Worm (Caenorhabditis elegans) whole organism, L4 larva: Measurements from ENCODE around the gene glr-8.

ENCODE experiments used
- D1046.2 ChIP-seq: fragments of 200-800 bp; sonication (Bioruptor generic); IDR thresholded peaks from 2 replicates; pipeline ENCODE4 v1.3.6; 2022; ENCODE audit warnings: missing genetic modification characterization, missing compliant biosample characterization
- F49E8.2 ChIP-seq: sonication (generic microtip); optimal IDR thresholded peaks from 2 replicates; lab custom pipeline; 2016; ENCODE audit warnings: missing compliant biosample characterization, mild to moderate bottlenecking, missing genetic modification characterization, borderline replicate concordance
- T26A8.4 ChIP-seq: fragments of 200-800 bp; sonication (Bioruptor generic); IDR thresholded peaks from 2 replicates; pipeline ENCODE4 v1.3.6; 2022; ENCODE audit warnings: missing genetic modification characterization, missing compliant biosample characterization
- Y75B8A.6 ChIP-seq: fragments of 200-800 bp; sonication (Bioruptor generic); IDR thresholded peaks from 2 replicates; pipeline ENCODE4 v1.3.6; 2022; ENCODE audit warnings: missing genetic modification reagents, missing genetic modification characterization, missing compliant biosample characterization
- ZK337.2 ChIP-seq: fragments of 200-800 bp; sonication (Bioruptor generic); IDR thresholded peaks from 2 replicates; pipeline ENCODE4 v1.3.6; 2022; ENCODE audit warnings: missing genetic modification reagents, missing genetic modification characterization, missing compliant biosample characterization
- aha-1 ChIP-seq: fragments of 150-350 bp; peaks from one replicate; lab custom pipeline; 2014; ENCODE audit warnings: missing biosample characterization, missing genetic modification characterization
- arid-1 ChIP-seq: fragments of 200-800 bp; sonication (Bioruptor generic); conservative IDR thresholded peaks from 2 replicates; pipeline ENCODE4 v1.3.6; 2022; ENCODE audit warnings: missing genetic modification reagents, missing genetic modification characterization, missing compliant biosample characterization
- attf-4 ChIP-seq: sonication (generic microtip); optimal IDR thresholded peaks from 3 replicates; lab custom pipeline; 2017; ENCODE audit warnings: missing biosample characterization, missing genetic modification characterization
- ceh-20 ChIP-seq: fragments of 200-800 bp; sonication (Bioruptor generic); IDR thresholded peaks from 2 replicates; pipeline ENCODE4 v1.3.6; 2022; ENCODE audit warnings: missing genetic modification reagents, missing genetic modification characterization, missing compliant biosample characterization
- ceh-28 ChIP-seq: fragments of 150-350 bp; optimal IDR thresholded peaks from 2 replicates; lab custom pipeline; 2014; ENCODE audit warnings: missing biosample characterization, missing genetic modification reagents, missing genetic modification characterization
- ceh-44 ChIP-seq: fragments of 200-800 bp; sonication (Bioruptor generic); IDR thresholded peaks from 2 replicates; pipeline ENCODE4 v1.3.6; 2022; ENCODE audit warnings: missing genetic modification reagents, missing genetic modification characterization, missing compliant biosample characterization
- cey-2 ChIP-seq: sonication (generic microtip); optimal IDR thresholded peaks from 3 replicates; lab custom pipeline; 2017; ENCODE audit warnings: missing genetic modification characterization, mild to moderate bottlenecking, missing compliant biosample characterization, antibody characterized with exemption, borderline replicate concordance; ENCODE audit not compliant: insufficient read depth
- ctbp-1 ChIP-seq: fragments of 200-800 bp; sonication (Bioruptor generic); IDR thresholded peaks from 2 replicates; pipeline ENCODE4 v1.3.6; 2022; ENCODE audit warnings: missing genetic modification reagents, missing genetic modification characterization, missing compliant biosample characterization
- daf-16 ChIP-seq, 3 experiments: sonication (generic microtip); optimal IDR thresholded peaks; 2 replicates each; lab custom pipeline; 2016 to 2017; ENCODE audit warnings: missing genetic modification characterization in 3 of 3, missing genetic modification reagents in 3 of 3, mild to moderate bottlenecking in 2 of 3, missing compliant biosample characterization in 2 of 3, missing biosample characterization in 1 of 3, moderate library complexity in 1 of 3
- dmd-6 ChIP-seq: fragments of 200-800 bp; sonication (Bioruptor generic); IDR thresholded peaks from 2 replicates; pipeline ENCODE4 v1.3.6; 2022; ENCODE audit warnings: missing genetic modification reagents, missing genetic modification characterization, missing compliant biosample characterization
- dmd-8 ChIP-seq: fragments of 200-800 bp; sonication (Bioruptor generic); IDR thresholded peaks from 2 replicates; pipeline ENCODE4 v1.3.6; 2022; ENCODE audit warnings: missing genetic modification characterization, missing compliant biosample characterization
- duxl-1 ChIP-seq: sonication (generic microtip); optimal IDR thresholded peaks from 2 replicates; lab custom pipeline; 2016; ENCODE audit warnings: mild to moderate bottlenecking, missing genetic modification characterization, moderate library complexity, missing compliant biosample characterization; ENCODE audit not compliant: poor library complexity
- dve-1 ChIP-seq: sonication (generic microtip); optimal IDR thresholded peaks from 2 replicates; lab custom pipeline; 2017; ENCODE audit warnings: antibody characterized with exemption, mild to moderate bottlenecking, missing genetic modification characterization, missing compliant biosample characterization; ENCODE audit not compliant: insufficient read depth
- fkh-10 ChIP-seq: fragments of 150-350 bp; optimal IDR thresholded peaks from 2 replicates; lab custom pipeline; 2014; ENCODE audit warnings: missing biosample characterization, missing genetic modification reagents, missing genetic modification characterization
- hif-1 ChIP-seq, 2 experiments: sonication (generic microtip); optimal IDR thresholded peaks; 2 replicates each; lab custom pipeline; 2016 to 2017; ENCODE audit warnings: missing compliant biosample characterization in 2 of 2, missing genetic modification characterization in 2 of 2, missing genetic modification reagents in 2 of 2, missing genotype in 2 of 2, mild to moderate bottlenecking in 1 of 2
- hlh-11 ChIP-seq: fragments of 200-800 bp; sonication (Bioruptor generic); optimal IDR thresholded peaks from 2 replicates; lab custom pipeline; 2018; ENCODE audit warnings: mild to moderate bottlenecking, missing genetic modification characterization, missing compliant biosample characterization
- hlh-30 ChIP-seq: sonication (generic microtip); optimal IDR thresholded peaks from 2 replicates; lab custom pipeline; 2017; ENCODE audit warnings: antibody characterized with exemption, mild to moderate bottlenecking, missing genetic modification characterization, missing compliant biosample characterization; ENCODE audit not compliant: insufficient read depth
- jun-1 ChIP-seq: fragments of 150-350 bp; optimal IDR thresholded peaks from 2 replicates; lab custom pipeline; 2014; ENCODE audit warnings: missing biosample characterization, missing genetic modification reagents, missing genetic modification characterization
- lim-7 ChIP-seq: fragments of 200-800 bp; sonication (Bioruptor generic); IDR thresholded peaks from 2 replicates; pipeline ENCODE4 v1.3.6; 2022; ENCODE audit warnings: missing genetic modification characterization, missing compliant biosample characterization
- lsy-2 ChIP-seq, 2 experiments: fragments of 150-350 bp in 1 of 2; sonication (generic microtip) in 1 of 2; optimal IDR thresholded peaks; 2 replicates each; lab custom pipeline; 2014 to 2017; ENCODE audit warnings: missing biosample characterization in 2 of 2, missing genetic modification characterization in 2 of 2
- madf-9 ChIP-seq: fragments of 200-800 bp; sonication (Bioruptor generic); conservative IDR thresholded peaks from 2 replicates; pipeline ENCODE4 v1.3.6; 2022; ENCODE audit warnings: missing genetic modification reagents, missing genetic modification characterization, missing compliant biosample characterization
- mdl-1 ChIP-seq, 2 experiments: fragments of 150-350 bp in 1 of 2; sonication (generic microtip) in 1 of 2; optimal IDR thresholded peaks; 2 replicates each; lab custom pipeline; 2014 to 2017; ENCODE audit warnings: missing biosample characterization in 2 of 2, missing genetic modification characterization in 2 of 2
- mep-1 ChIP-seq: fragments of 150-350 bp; sonication (generic microtip); optimal IDR thresholded peaks from 3 replicates; lab custom pipeline; 2014; ENCODE audit warnings: missing biosample characterization, missing genetic modification characterization
- mes-2 ChIP-seq: sonication (generic microtip); optimal IDR thresholded peaks from 2 replicates; lab custom pipeline; 2016; ENCODE audit warnings: missing genotype, mild to moderate bottlenecking, missing genetic modification characterization, missing compliant biosample characterization; ENCODE audit not compliant: poor library complexity, severe bottlenecking
- nhr-102 ChIP-seq: sonication (generic microtip); optimal IDR thresholded peaks from 2 replicates; lab custom pipeline; 2016; ENCODE audit warnings: mild to moderate bottlenecking, missing genetic modification characterization, moderate library complexity, missing compliant biosample characterization
- nhr-25 ChIP-seq: sonication (generic microtip); optimal IDR thresholded peaks from 2 replicates; lab custom pipeline; 2017; ENCODE audit warnings: missing genetic modification characterization, mild to moderate bottlenecking, missing compliant biosample characterization, antibody characterized with exemption, moderate library complexity, borderline replicate concordance; ENCODE audit not compliant: insufficient read depth
- nhr-28 ChIP-seq: fragments of 150-350 bp; optimal IDR thresholded peaks from 2 replicates; lab custom pipeline; 2014; ENCODE audit warnings: missing biosample characterization, missing genetic modification characterization
- nhr-6 ChIP-seq: fragments of 150-350 bp; optimal IDR thresholded peaks from 2 replicates; lab custom pipeline; 2014; ENCODE audit warnings: missing biosample characterization, missing genetic modification characterization
- nhr-76 ChIP-seq: fragments of 150-350 bp; optimal IDR thresholded peaks from 2 replicates; lab custom pipeline; 2014; ENCODE audit warnings: missing biosample characterization, missing genetic modification characterization
- pqm-1 ChIP-seq: sonication (generic microtip); optimal IDR thresholded peaks from 2 replicates; lab custom pipeline; 2017; ENCODE audit warnings: missing biosample characterization, missing genetic modification characterization
- set-16 ChIP-seq: fragments of 200-800 bp; sonication (Bioruptor generic); IDR thresholded peaks from 2 replicates; pipeline ENCODE4 v1.3.6; 2022; ENCODE audit warnings: missing genetic modification reagents, missing genetic modification characterization, missing compliant biosample characterization
- skn-1 ChIP-seq: fragments of 150-350 bp; optimal IDR thresholded peaks from 2 replicates; lab custom pipeline; 2014; ENCODE audit warnings: missing biosample characterization, missing genetic modification characterization
- snpc-4 ChIP-seq: fragments of 150-350 bp; optimal IDR thresholded peaks from 2 replicates; lab custom pipeline; 2014; ENCODE audit warnings: missing biosample characterization, missing genetic modification characterization
- spr-3 ChIP-seq: fragments of 200-800 bp; sonication (Bioruptor generic); optimal IDR thresholded peaks from 2 replicates; lab custom pipeline; 2018; ENCODE audit warnings: mild to moderate bottlenecking, missing genetic modification characterization, missing compliant biosample characterization
- tra-1 ChIP-seq: fragments of 200-800 bp; sonication (Bioruptor generic); IDR thresholded peaks from 2 replicates; pipeline ENCODE4 v1.3.6; 2022; ENCODE audit warnings: missing genetic modification reagents, missing genetic modification characterization, missing compliant biosample characterization
- unc-39 ChIP-seq: sonication (generic microtip); optimal IDR thresholded peaks from 2 replicates; lab custom pipeline; 2017; ENCODE audit warnings: missing biosample characterization, missing genetic modification characterization
- unc-62 ChIP-seq, 3 experiments: fragments of 150-350 bp in 1 of 3; sonication (generic microtip); optimal IDR thresholded peaks in 2 of 3; peaks in 1 of 3; 1 replicate in 1 of 3; 2 replicates in 2 of 3; lab custom pipeline; 2014 to 2017; ENCODE audit warnings: missing biosample characterization in 3 of 3, missing genetic modification characterization in 3 of 3, missing genetic modification reagents in 3 of 3, missing genotype in 1 of 3
- vab-7 ChIP-seq: fragments of 200-800 bp; sonication (Bioruptor generic); IDR thresholded peaks from 2 replicates; pipeline ENCODE4 v1.3.6; 2022; ENCODE audit warnings: missing genetic modification reagents, missing genetic modification characterization, missing compliant biosample characterization
- zfp-2 ChIP-seq: sonication (generic microtip); optimal IDR thresholded peaks from 2 replicates; lab custom pipeline; 2016; ENCODE audit warnings: mild to moderate bottlenecking, missing genetic modification characterization, missing compliant biosample characterization
- zip-11 ChIP-seq: fragments of 200-800 bp; sonication (Bioruptor generic); IDR thresholded peaks from 2 replicates; pipeline ENCODE4 v1.3.6; 2022; ENCODE audit warnings: missing genetic modification characterization, missing compliant biosample characterization
- ztf-11 ChIP-seq: fragments of 150-350 bp; optimal IDR thresholded peaks from 2 replicates; lab custom pipeline; 2014; ENCODE audit warnings: missing biosample characterization, missing genetic modification characterization
- ztf-7 ChIP-seq: fragments of 150-350 bp; optimal IDR thresholded peaks from 2 replicates; lab custom pipeline; 2014; ENCODE audit warnings: missing biosample characterization, missing genetic modification characterization

The glr-8 gene

ce11 chrX:6515267-6515666 is 9.5 kb downstream of the glr-8 start:
- TF ChIP-seq nhr-25 = peak; percentile 10
- no peak for TF ChIP-seq mes-2 (tag; lab: Kevin White, UChicago)
- no peak for TF ChIP-seq dmd-8 (GFP tag; lab: Robert Waterston, UW)
- TF ChIP-seq lim-7 (GFP tag; lab: Robert Waterston, UW) = no peak
- TF ChIP-seq snpc-4 (tag; lab: Kevin White, UChicago) = no peak
- peak in 1 of 2 experiments; percentile 3 for TF ChIP-seq unc-62 (GFP tag; optimal IDR thresholded peaks at IDR 0.05 in 1 of 2; lab: Kevin White, UChicago)
- TF ChIP-seq unc-62 (tag; optimal IDR thresholded peaks at IDR 0.05; lab: Kevin White, UChicago) = no peak
- no peak for TF ChIP-seq zip-11
- TF ChIP-seq mdl-1 (tag; optimal IDR thresholded peaks at IDR 0.05; lab: Kevin White, UChicago) = peak in 1 of 2 experiments; percentile 22
- peak; percentile 76 for TF ChIP-seq hlh-30 (tag; lab: Kevin White, UChicago)
- no peak for TF ChIP-seq ceh-28 (tag; lab: Kevin White, UChicago)
- TF ChIP-seq spr-3 (GFP tag; lab: Kevin White, UChicago) = no peak
- no peak for TF ChIP-seq ctbp-1 (GFP tag; lab: Robert Waterston, UW)
- TF ChIP-seq cey-2 = no peak
- no peak for TF ChIP-seq madf-9 (GFP tag; lab: Robert Waterston, UW)
- peak; percentile 1 for TF ChIP-seq nhr-28 (tag; lab: Kevin White, UChicago)
- no peak for TF ChIP-seq ceh-44 (GFP tag; lab: Robert Waterston, UW)
- no peak for TF ChIP-seq T26A8.4 (GFP tag; lab: Robert Waterston, UW)
- TF ChIP-seq ztf-7 (tag; lab: Kevin White, UChicago) = no peak
- TF ChIP-seq jun-1 (tag; lab: Kevin White, UChicago) = no peak
- no peak for TF ChIP-seq duxl-1 (tag; lab: Kevin White, UChicago)
- TF ChIP-seq hif-1 (tag; optimal IDR thresholded peaks at IDR 0.05; lab: Kevin White, UChicago) = no peak
- no peak for TF ChIP-seq attf-4 (tag; lab: Kevin White, UChicago)
- no peak for TF ChIP-seq dve-1 (tag; lab: Kevin White, UChicago)
- no peak for TF ChIP-seq Y75B8A.6 (GFP tag; lab: Robert Waterston, UW)
- TF ChIP-seq ZK337.2 (GFP tag; lab: Robert Waterston, UW) = no peak
- peak; percentile 50 for TF ChIP-seq hlh-11
- TF ChIP-seq ceh-20 (GFP tag; lab: Robert Waterston, UW) = no peak
- peak; percentile 63 for TF ChIP-seq aha-1
- TF ChIP-seq skn-1 (tag; lab: Kevin White, UChicago) = no peak
- no peak for TF ChIP-seq nhr-102 (tag; lab: Kevin White, UChicago)
- no peak for TF ChIP-seq vab-7 (GFP tag; lab: Robert Waterston, UW)
- no peak for TF ChIP-seq unc-39 (tag; lab: Kevin White, UChicago)
- no peak for TF ChIP-seq nhr-76
- TF ChIP-seq ztf-11 (tag; lab: Kevin White, UChicago) = no peak
- TF ChIP-seq F49E8.2 (tag; lab: Kevin White, UChicago) = no peak
- no peak for TF ChIP-seq fkh-10 (GFP tag; lab: Kevin White, UChicago)

ce11 chrX:6517025-6517770 is 11.4 kb downstream of the glr-8 start:
- peak in 1 of 2 experiments; percentile 39 for TF ChIP-seq unc-62 (GFP tag; optimal IDR thresholded peaks at IDR 0.05 in 1 of 2; lab: Kevin White, UChicago)
- no peak for TF ChIP-seq unc-62 (tag; optimal IDR thresholded peaks at IDR 0.05; lab: Kevin White, UChicago)
- peak; percentile 73; the same call in 1 of the 2 replicates for TF ChIP-seq tra-1 (GFP tag; lab: Robert Waterston, UW)
- peak; percentile 50 for TF ChIP-seq pqm-1
- peak; percentile 88 for TF ChIP-seq dve-1 (tag; lab: Kevin White, UChicago)
- no peak for TF ChIP-seq daf-16 (GFP tag; optimal IDR thresholded peaks at IDR 0.05; lab: Kevin White, UChicago)
- TF ChIP-seq daf-16 (tag; optimal IDR thresholded peaks at IDR 0.05; lab: Kevin White, UChicago) = peak; percentile 95
- no peak for TF ChIP-seq nhr-6 (tag; lab: Kevin White, UChicago)
- TF ChIP-seq mep-1 (tag; lab: Kevin White, UChicago) = peak; percentile 59
- peak in 1 of 2 experiments; percentile 44 for TF ChIP-seq lsy-2 (tag; optimal IDR thresholded peaks at IDR 0.05; lab: Kevin White, UChicago)
- TF ChIP-seq Y75B8A.6 (GFP tag; lab: Robert Waterston, UW) = no peak
- no peak for TF ChIP-seq arid-1
- TF ChIP-seq dmd-6 (GFP tag; lab: Robert Waterston, UW) = peak; percentile 77
- TF ChIP-seq nhr-28 (tag; lab: Kevin White, UChicago) = peak; percentile 35
- peak; percentile 58 for TF ChIP-seq set-16 (GFP tag; lab: Robert Waterston, UW)
- TF ChIP-seq zfp-2 (tag; lab: Kevin White, UChicago) = no peak
- TF ChIP-seq D1046.2 (GFP tag; lab: Robert Waterston, UW) = no peak
- no peak for TF ChIP-seq vab-7 (GFP tag; lab: Robert Waterston, UW)
- TF ChIP-seq hlh-30 (tag; lab: Kevin White, UChicago) = peak; percentile 61
